Fruit fly (Drosophila melanogaster) whole organism, embryonic: ENCODE data around the gene CG15629.
A peak's percentile ranks its signal among the peaks of the same experiment; 100 is the strongest.

Experiments used
- CG12769 ChIP-seq: fragments of 200-800 bp; sonication (Bioruptor generic); optimal IDR thresholded peaks from 2 replicates; lab custom pipeline; 2019; ENCODE audit warnings: missing biosample characterization, mild to moderate bottlenecking, missing genetic modification characterization, moderate library complexity
- CG14710 ChIP-seq: fragments of 200-800 bp; sonication (Bioruptor generic); optimal IDR thresholded peaks from 3 replicates; lab custom pipeline; 2019; ENCODE audit warnings: missing biosample characterization, mild to moderate bottlenecking, missing genetic modification characterization, moderate library complexity
- CG4707 ChIP-seq: fragments of 200-800 bp; sonication (Bioruptor generic); optimal IDR thresholded peaks from 2 replicates; lab custom pipeline; 2018; ENCODE audit warnings: missing biosample characterization, mild to moderate bottlenecking, missing genetic modification characterization, moderate library complexity
- CG8944 ChIP-seq: fragments of 200-800 bp; sonication (Bioruptor generic); optimal IDR thresholded peaks from 3 replicates; lab custom pipeline; 2016; ENCODE audit warnings: missing biosample characterization, missing genetic modification characterization
- Drgx ChIP-seq: fragments of 200-800 bp; sonication (Bioruptor generic); IDR thresholded peaks from 2 replicates; pipeline ENCODE4 v1.3.6; 2022; ENCODE audit warnings: missing biosample characterization, missing genetic modification characterization
- E2f1 ChIP-seq: fragments of 200-800 bp; sonication (Bioruptor generic); IDR thresholded peaks from 2 replicates; pipeline ENCODE4 v1.3.6; 2022; ENCODE audit warnings: missing biosample characterization, missing genetic modification characterization
- kay ChIP-seq: fragments of 200-800 bp; sonication (Bioruptor generic); optimal IDR thresholded peaks from 2 replicates; lab custom pipeline; 2016; ENCODE audit warnings: missing biosample characterization, missing genetic modification characterization
- lilli ChIP-seq: fragments of 200-800 bp; sonication (Bioruptor generic); optimal IDR thresholded peaks from 3 replicates; lab custom pipeline; 2016; ENCODE audit warnings: missing biosample characterization, missing genetic modification characterization
- maf-S ChIP-seq: fragments of 200-800 bp; sonication (Bioruptor generic); optimal IDR thresholded peaks from 2 replicates; lab custom pipeline; 2016; ENCODE audit warnings: missing biosample characterization, missing genetic modification characterization
- psq ChIP-seq: fragments of 200-800 bp; sonication (Bioruptor generic); optimal IDR thresholded peaks from 2 replicates; lab custom pipeline; 2017; ENCODE audit warnings: missing biosample characterization, missing genetic modification characterization
- zfh1 ChIP-seq: fragments of 200-800 bp; sonication (Bioruptor generic); IDR thresholded peaks from 3 replicates; pipeline ENCODE4 v1.3.6; 2022; ENCODE audit warnings: missing biosample characterization, missing genetic modification characterization

- TF ChIP-seq kay (GFP tag; lab: Kevin White, UChicago) (no peak), lilli (GFP tag; lab: Kevin White, UChicago) (peak; percentile 57), CG14710 (peak; percentile 67), CG8944 (GFP tag; lab: Kevin White, UChicago) (no peak), maf-S (no peak), Drgx (no peak), zfh1 (GFP tag; lab: Robert Waterston, UW) (peak; percentile 44; the same call in 1 of the 3 replicates), E2f1 (no peak), CG4707 (GFP tag; lab: Kevin White, UChicago) (peak; percentile 39), CG12769 (tag; lab: Kevin White, UChicago) (peak; percentile 53), psq (GFP tag; lab: Kevin White, UChicago) (no peak)
These were observed 43.3 kb downstream of the CG15629 start for dm6 chr2L:4856118-4856517.
